Worm (Caenorhabditis elegans) whole organism, L4 larva: ENCODE measurements around the gene T22B7.3.

Source experiments
- T26A8.4 ChIP-seq: fragments of 200-800 bp; sonication (Bioruptor generic); IDR thresholded peaks from 2 replicates; pipeline ENCODE4 v1.3.6; 2022; ENCODE audit warnings: missing genetic modification characterization, missing compliant biosample characterization
- Y105C5A.15 ChIP-seq: fragments of 200-800 bp; sonication (Bioruptor generic); IDR thresholded peaks from 2 replicates; pipeline ENCODE4 v1.3.6; 2022; ENCODE audit warnings: missing genetic modification characterization, missing compliant biosample characterization
- egl-27 ChIP-seq: sonication (generic microtip); optimal IDR thresholded peaks from 3 replicates; lab custom pipeline; 2017; ENCODE audit warnings: missing biosample characterization, missing genetic modification reagents, missing genetic modification characterization
- fos-1 ChIP-seq: fragments of 150-350 bp; optimal IDR thresholded peaks from 2 replicates; lab custom pipeline; 2014; ENCODE audit warnings: missing biosample characterization, missing genetic modification characterization
- gei-8 ChIP-seq: fragments of 200-800 bp; sonication (Bioruptor generic); optimal IDR thresholded peaks from 2 replicates; lab custom pipeline; 2018; ENCODE audit warnings: mild to moderate bottlenecking, missing genetic modification characterization, missing compliant biosample characterization
- lin-39 ChIP-seq: fragments of 150-350 bp; optimal IDR thresholded peaks from 2 replicates; lab custom pipeline; 2014; ENCODE audit warnings: missing biosample characterization, missing genetic modification reagents, missing genetic modification characterization
- madf-5 ChIP-seq, 2 experiments: fragments of 200-800 bp; sonication (Bioruptor generic); IDR thresholded peaks; 2 replicates each; pipeline ENCODE4 v1.3.6; 2022; ENCODE audit warnings: missing compliant biosample characterization in 2 of 2, missing genetic modification characterization in 2 of 2
- mxl-3 ChIP-seq: fragments of 200-800 bp; sonication (Bioruptor generic); optimal IDR thresholded peaks from 2 replicates; lab custom pipeline; 2018; ENCODE audit warnings: mild to moderate bottlenecking, missing genetic modification characterization, missing compliant biosample characterization
- nhr-11 ChIP-seq: fragments of 150-350 bp; optimal IDR thresholded peaks from 2 replicates; lab custom pipeline; 2014; ENCODE audit warnings: missing biosample characterization, missing genetic modification characterization
- sdz-12 ChIP-seq: fragments of 200-800 bp; sonication (Bioruptor generic); optimal IDR thresholded peaks from 2 replicates; lab custom pipeline; 2018; ENCODE audit warnings: mild to moderate bottlenecking, missing genetic modification characterization, missing compliant biosample characterization
- unc-130 ChIP-seq: sonication (generic microtip); optimal IDR thresholded peaks from 2 replicates; lab custom pipeline; 2016; ENCODE audit warnings: missing genetic modification reagents, missing genetic modification characterization, missing compliant biosample characterization
- unc-39 ChIP-seq: sonication (generic microtip); optimal IDR thresholded peaks from 2 replicates; lab custom pipeline; 2017; ENCODE audit warnings: missing biosample characterization, missing genetic modification characterization
- ztf-11 ChIP-seq: fragments of 150-350 bp; optimal IDR thresholded peaks from 2 replicates; lab custom pipeline; 2014; ENCODE audit warnings: missing biosample characterization, missing genetic modification characterization

DNA sequence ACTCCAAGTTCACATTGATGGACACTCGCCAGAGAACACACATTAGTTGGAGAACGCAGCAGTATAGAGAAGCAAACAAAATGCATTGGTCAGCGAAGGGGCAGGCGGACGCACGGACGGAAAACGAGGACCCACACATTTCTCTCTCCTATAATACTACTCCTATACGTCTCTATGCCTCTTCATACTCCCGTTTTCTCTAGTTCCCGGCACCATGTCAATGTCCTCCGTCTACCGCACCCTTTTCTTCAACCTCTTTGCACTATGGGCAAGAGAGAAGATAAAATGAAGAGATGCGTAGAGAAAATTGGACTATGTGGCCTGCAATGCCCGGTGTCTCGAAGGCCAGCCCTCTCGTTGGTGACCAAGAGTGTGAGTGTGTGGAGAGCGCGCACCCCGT lies 38.9 kb downstream of the T22B7.3 start, which contains the start of gene set-20:
- TF ChIP-seq nhr-11 (tag; lab: Kevin White, UChicago) (no peak), mxl-3 (GFP tag; lab: Kevin White, UChicago) (peak; percentile 67), T26A8.4 (GFP tag; lab: Robert Waterston, UW) (no peak), unc-130 (no peak), unc-39 (no peak), Y105C5A.15 (GFP tag; lab: Robert Waterston, UW) (no peak), madf-5 (GFP tag; IDR thresholded peaks at IDR 0.05; lab: Robert Waterston, UW) (no peak), lin-39 (no peak), fos-1 (tag; lab: Kevin White, UChicago) (no peak), egl-27 (tag; lab: Kevin White, UChicago) (no peak), ztf-11 (no peak), gei-8 (GFP tag; lab: Kevin White, UChicago) (no peak), sdz-12 (no peak)
